Fruit fly (Drosophila melanogaster): Measurements from ENCODE around the gene alien.

DNA sequence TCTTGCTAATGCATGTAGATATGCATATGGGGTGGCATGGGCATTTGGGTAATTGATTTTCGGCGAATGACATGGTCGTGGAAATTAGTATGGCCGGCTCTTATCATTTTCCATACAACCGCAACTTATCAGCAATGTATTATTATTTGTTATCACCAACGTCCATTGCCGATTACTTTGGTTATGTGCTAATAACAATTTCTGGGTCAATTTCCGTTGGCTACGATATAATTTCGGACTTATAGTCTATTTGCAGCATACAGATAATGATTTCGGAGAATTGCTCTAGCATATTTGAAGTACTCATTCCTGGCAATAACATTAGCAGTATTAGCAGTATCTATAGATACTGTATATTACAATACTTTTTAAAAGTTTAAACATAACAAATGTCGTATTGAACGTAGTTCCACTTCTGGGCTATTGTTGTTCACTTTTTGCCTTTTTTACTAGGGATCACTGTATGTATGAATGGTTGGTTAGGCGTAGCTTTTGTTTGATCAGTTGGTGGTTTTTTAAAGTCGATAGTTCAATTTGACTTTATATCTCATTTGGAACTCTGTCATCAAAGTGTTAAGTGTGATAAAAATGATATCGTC lies 50.4 kb downstream of the alien start, which contains the start of gene CG46397:
- TF ChIP-seq lola (GFP tag; optimal IDR thresholded peaks at IDR 0.05) (no peak), pan (optimal IDR thresholded peaks at IDR 0.05) (no peak), br (GFP tag; optimal IDR thresholded peaks at IDR 0.05) (no peak), Dif (GFP tag; optimal IDR thresholded peaks at IDR 0.05; ENCODE audit: partially characterized antibody) (no peak), h (GFP tag; optimal IDR thresholded peaks at IDR 0.05) (no peak), psq (GFP tag; optimal IDR thresholded peaks at IDR 0.05) (no peak)

Data from whole organism, wandering third instar larva.